Fruit fly (Drosophila melanogaster): ENCODE measurements around the gene RpL34a.

The RpL34a gene

dm6 chr3R:26059195-26059594 lies at the start of gene RpL34a, which contains the start of gene Trmt61:
Gene RpL34a (minus strand): TSS chr3R:26059267.
Gene Trmt61 (plus strand): TSS chr3R:26059496.
- TF ChIP-seq her (GFP tag; optimal IDR thresholded peaks at IDR 0.05): peak; percentile 46
- TF ChIP-seq CG9727 (GFP tag; optimal IDR thresholded peaks at IDR 0.05): peak; percentile 97
- TF ChIP-seq gsb (GFP tag; IDR thresholded peaks at IDR 0.05): peak; percentile 64; the same call in 1 of the 2 replicates
- TF ChIP-seq CG17568 (GFP tag; optimal IDR thresholded peaks at IDR 0.05): peak; percentile 90
- TF ChIP-seq bbx (GFP tag; IDR thresholded peaks at IDR 0.05; ENCODE audit: partially characterized antibody): peak; percentile 71
- peak; percentile 78 for TF ChIP-seq CG5180 (GFP tag; optimal IDR thresholded peaks at IDR 0.05)
- peak; percentile 64 for TF ChIP-seq CG32772 (GFP tag; IDR thresholded peaks at IDR 0.05)
- peak; percentile 61 for TF ChIP-seq CG13123 (GFP tag; optimal IDR thresholded peaks at IDR 0.05)
- peak; percentile 92 for TF ChIP-seq B-H2 (GFP tag; optimal IDR thresholded peaks at IDR 0.05)
- TF ChIP-seq tio (GFP tag; optimal IDR thresholded peaks at IDR 0.05): no peak
- peak; percentile 19 for TF ChIP-seq tup (GFP tag; optimal IDR thresholded peaks at IDR 0.05)
- TF ChIP-seq CG10274 (GFP tag; optimal IDR thresholded peaks at IDR 0.05): peak; percentile 67
- TF ChIP-seq Rx (GFP tag; IDR thresholded peaks at IDR 0.05): peak; percentile 55
- TF ChIP-seq Dek (tag; optimal IDR thresholded peaks at IDR 0.05): peak; percentile 80
- peak; percentile 70 for TF ChIP-seq CG4707 (GFP tag; optimal IDR thresholded peaks at IDR 0.05)
- TF ChIP-seq tll (GFP tag; optimal IDR thresholded peaks at IDR 0.05): peak in 1 of 2 experiments; percentile 39
- TF ChIP-seq CG9797 (GFP tag; optimal IDR thresholded peaks at IDR 0.05): peak; percentile 59
- TF ChIP-seq ken (GFP tag; IDR thresholded peaks at IDR 0.05): peak; percentile 53; the same call in 1 of the 3 replicates
- TF ChIP-seq CG17612 (GFP tag; IDR thresholded peaks at IDR 0.05): peak; percentile 57
- TF ChIP-seq Asciz (GFP tag; optimal IDR thresholded peaks at IDR 0.05): peak; percentile 93
- TF ChIP-seq Max (GFP tag; optimal IDR thresholded peaks at IDR 0.05): peak; percentile 92
- peak; percentile 89 for TF ChIP-seq CG8388 (GFP tag; optimal IDR thresholded peaks at IDR 0.05)
- peak; percentile 81 for TF ChIP-seq Jarid2 (GFP tag; optimal IDR thresholded peaks at IDR 0.05)
- no peak for TF ChIP-seq CG2199 (GFP tag; IDR thresholded peaks at IDR 0.05)
- TF ChIP-seq CG7556 (GFP tag; optimal IDR thresholded peaks at IDR 0.05): peak; percentile 79
- TF ChIP-seq CG11504 (tag; optimal IDR thresholded peaks at IDR 0.05): peak; percentile 84
- TF ChIP-seq B-H1 (GFP tag; IDR thresholded peaks at IDR 0.05): peak; percentile 62; the same call in 2 of the 3 replicates
- peak; percentile 67 for TF ChIP-seq pfk (GFP tag; optimal IDR thresholded peaks at IDR 0.05)
- peak; percentile 87 for TF ChIP-seq CG13624 (GFP tag; optimal IDR thresholded peaks at IDR 0.05)
- TF ChIP-seq CG4730 (GFP tag; IDR thresholded peaks at IDR 0.05): peak; percentile 30; the same call in 1 of the 2 replicates
- no peak for TF ChIP-seq ftz-f1 (GFP tag; optimal IDR thresholded peaks at IDR 0.05)
- TF ChIP-seq ssp (GFP tag; IDR thresholded peaks at IDR 0.05): peak; percentile 60
- peak; percentile 93 for TF ChIP-seq CG17361 (GFP tag; IDR thresholded peaks at IDR 0.05)
- TF ChIP-seq ro (GFP tag; IDR thresholded peaks at IDR 0.05): no peak
- peak; percentile 73 for TF ChIP-seq Hand (GFP tag; optimal IDR thresholded peaks at IDR 0.05)
- 0 out of 2 replicates have a peak, but pooled peaks have one; percentile 30 for TF ChIP-seq aop (GFP tag; IDR thresholded peaks at IDR 0.05)
- TF ChIP-seq Vsx1 (GFP tag; optimal IDR thresholded peaks at IDR 0.05): peak; percentile 93
- TF ChIP-seq dpn (GFP tag; optimal IDR thresholded peaks at IDR 0.05): peak; percentile 68 to 85
- TF ChIP-seq CG34422 (GFP tag; IDR thresholded peaks at IDR 0.05): peak; percentile 76
- no peak for TF ChIP-seq prd (optimal IDR thresholded peaks at IDR 0.05)
- TF ChIP-seq prd (GFP tag; IDR thresholded peaks at IDR 0.05): peak; percentile 68
- TF ChIP-seq D19A (tag; optimal IDR thresholded peaks at IDR 0.05): peak; percentile 67
- peak; percentile 73 for TF ChIP-seq maf-S (GFP tag; optimal IDR thresholded peaks at IDR 0.05)
- peak; percentile 44 for TF ChIP-seq CG18476 (GFP tag; optimal IDR thresholded peaks at IDR 0.05)
- peak; percentile 86 for TF ChIP-seq CG17328 (GFP tag; IDR thresholded peaks at IDR 0.05)
- peak; percentile 83 for TF ChIP-seq CG9817 (tag; optimal IDR thresholded peaks at IDR 0.05)
- TF ChIP-seq CG11456 (GFP tag; IDR thresholded peaks at IDR 0.05): peak; percentile 61; the same call in 1 of the 3 replicates
- peak; percentile 86 for TF ChIP-seq sob (GFP tag; IDR thresholded peaks at IDR 0.05)
- peak; percentile 79 for TF ChIP-seq disco-r (GFP tag; optimal IDR thresholded peaks at IDR 0.05)
- peak; percentile 92 for TF ChIP-seq odd (GFP tag; optimal IDR thresholded peaks at IDR 0.05)
